Worm (Caenorhabditis elegans): ENCODE data around the gene F26F4.6.

DNA sequence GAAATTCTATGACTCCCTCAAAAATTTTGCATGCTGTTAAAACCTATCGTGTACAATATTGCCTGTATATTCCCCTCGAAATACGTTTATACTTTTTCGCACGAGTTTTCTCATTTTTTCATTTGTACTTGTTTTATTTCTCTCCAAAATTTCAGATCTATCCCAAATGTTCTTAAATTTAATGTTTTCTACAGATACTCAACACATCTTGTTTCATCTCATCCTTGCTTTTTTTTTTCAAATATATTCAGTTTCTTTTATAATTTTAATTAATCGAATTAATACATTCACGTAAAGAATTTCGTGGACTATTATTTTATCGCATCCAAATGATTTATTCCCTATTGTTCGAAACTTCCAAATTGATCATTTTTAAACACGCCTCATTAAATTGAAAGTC is 38.5 kb downstream of the F26F4.6 start, which contains the start of gene C35D10.8:
- TF ChIP-seq sdz-38 (tag; optimal IDR thresholded peaks at IDR 0.05) (no peak), sptf-2 (GFP tag; optimal IDR thresholded peaks at IDR 0.05) (no peak), ceh-91 (GFP tag; IDR thresholded peaks at IDR 0.05) (no peak), efl-1 (GFP tag; optimal IDR thresholded peaks at IDR 0.05) (no peak), aptf-2 (GFP tag; conservative IDR thresholded peaks at IDR 0.05) (no peak), T26A5.8 (tag; optimal IDR thresholded peaks at IDR 0.05) (no peak)
